Fruit fly (Drosophila melanogaster) whole organism, adult: ENCODE measurements around the gene CG13766.

Source experiments
- CG11617 ChIP-seq: fragments of 200-800 bp; sonication (Bioruptor generic); optimal IDR thresholded peaks from 2 replicates; lab custom pipeline; 2017; ENCODE audit warnings: mild to moderate bottlenecking, missing biosample characterization, missing genetic modification reagents, missing genetic modification characterization
- Clk ChIP-seq: fragments of 200-800 bp; sonication (Bioruptor generic); optimal IDR thresholded peaks from 2 replicates; lab custom pipeline; 2017; ENCODE audit warnings: missing biosample characterization, missing genetic modification characterization
- Mnt ChIP-seq: fragments of 200-800 bp; sonication (Bioruptor generic); optimal IDR thresholded peaks from 2 replicates; lab custom pipeline; 2016; ENCODE audit warnings: missing biosample characterization, mild to moderate bottlenecking, missing genetic modification characterization

DNA sequence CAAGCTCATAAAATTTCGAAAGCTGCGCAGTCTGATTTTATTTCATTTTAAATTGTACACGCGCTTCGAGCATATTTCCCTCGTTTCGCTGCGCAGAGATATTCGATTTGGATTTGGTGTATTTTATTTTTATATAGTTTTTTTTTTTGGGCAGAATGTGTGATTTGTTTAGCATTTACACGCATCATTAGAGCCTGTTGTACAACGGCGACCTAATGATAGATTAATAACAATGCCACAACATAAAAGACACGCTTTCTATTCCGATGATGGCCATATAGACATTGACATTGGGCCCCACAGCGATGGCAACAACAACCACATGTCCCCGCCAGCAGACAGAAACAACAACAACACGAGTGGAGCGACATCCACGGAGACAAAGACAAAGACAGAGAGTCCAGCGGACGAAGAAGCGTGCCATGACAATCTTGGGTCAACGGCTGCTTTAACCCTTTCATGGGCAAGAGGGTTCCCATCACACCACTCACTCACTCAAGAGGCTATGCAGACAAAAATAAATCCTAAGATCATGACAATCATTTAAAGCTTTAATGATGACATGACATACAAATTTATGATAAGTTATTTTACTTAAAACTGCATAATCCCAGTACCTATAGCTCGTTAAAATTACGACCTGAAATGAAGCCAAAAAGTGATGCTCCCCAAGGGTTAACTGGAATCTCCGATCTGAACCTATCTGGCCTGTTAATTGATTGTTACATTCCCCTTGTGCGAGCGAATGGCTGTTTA is 12.8 kb downstream of the CG13766 start:
- TF ChIP-seq CG11617 (no peak), Mnt (GFP tag; lab: Kevin White, UChicago) (no peak), Clk (GFP tag; lab: Kevin White, UChicago) (no peak)
